Worm (Caenorhabditis elegans): ENCODE results near the gene selt-1.2.

Gene selt-1.2

DNA sequence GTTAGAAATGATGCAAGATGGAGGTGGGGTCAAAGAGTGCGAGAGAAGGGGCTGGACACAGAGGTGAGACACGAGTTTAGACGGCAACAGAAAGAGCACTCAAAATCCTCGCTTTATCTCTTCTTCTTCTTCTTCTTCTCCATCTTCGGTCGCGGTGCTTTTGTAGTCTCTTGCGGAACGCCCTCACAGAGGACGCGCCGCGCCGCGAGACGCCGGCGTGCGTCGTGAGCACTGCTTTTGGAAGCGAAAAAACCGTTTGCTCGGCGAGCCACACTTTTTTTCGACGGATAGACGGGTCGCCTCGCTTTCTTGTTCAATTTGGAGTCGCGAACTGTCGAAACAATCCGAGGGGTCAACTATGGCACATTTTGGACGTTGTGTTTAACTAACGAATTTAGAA, 43.8 kb upstream of the selt-1.2 start, which contains the start of gene D1054.9:
D1054.9 (minus strand) TSS at position 137 of the 400 bp plus-strand sequence.
- no peak for TF ChIP-seq nfyb-1 (GFP tag; IDR thresholded peaks at IDR 0.05)
- peak; percentile 89 for TF ChIP-seq zfh-2 (GFP tag; conservative IDR thresholded peaks at IDR 0.05)

DNA sequence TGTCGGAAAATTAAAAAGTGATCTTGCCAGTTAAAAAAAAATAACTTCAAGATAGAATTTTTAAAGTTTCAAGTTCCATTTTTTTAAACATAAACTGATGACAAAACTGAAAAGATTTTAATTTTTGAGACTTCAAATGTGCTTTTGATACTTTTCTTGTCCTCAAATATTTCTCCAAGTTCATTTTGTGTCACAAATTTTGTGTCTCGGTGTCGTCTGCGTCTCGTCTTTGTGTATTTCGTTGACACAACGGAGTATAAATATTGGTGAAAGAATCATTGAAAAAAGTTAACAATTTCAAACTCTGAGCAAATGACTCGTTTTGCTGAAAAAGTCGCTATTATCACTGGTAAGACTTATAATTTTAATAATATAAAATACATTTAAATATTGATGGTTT, 36.8 kb upstream of the selt-1.2 start, which contains the start of gene D1054.8:
D1054.8 (plus strand) TSS at position 301 of the 400 bp plus-strand sequence.
- TF ChIP-seq ztf-26 (tag; optimal IDR thresholded peaks at IDR 0.05) (no peak), nfyb-1 (GFP tag; IDR thresholded peaks at IDR 0.05) (no peak), ama-1 (optimal IDR thresholded peaks at IDR 0.05) (no peak), ama-1 (GFP tag; optimal IDR thresholded peaks at IDR 0.05) (no peak), B0035.1 (tag; optimal IDR thresholded peaks at IDR 0.05) (no peak), ets-4 (GFP tag; optimal IDR thresholded peaks at IDR 0.05) (no peak), Y53G8AR.9 (GFP tag; conservative IDR thresholded peaks at IDR 0.05) (no peak), madf-6 (GFP tag; IDR thresholded peaks at IDR 0.05) (no peak), dpff-1 (tag; optimal IDR thresholded peaks at IDR 0.05) (no peak), lsy-27 (tag; optimal IDR thresholded peaks at IDR 0.05; ENCODE audit: borderline replicate concordance, insufficient read depth) (no peak)

DNA sequence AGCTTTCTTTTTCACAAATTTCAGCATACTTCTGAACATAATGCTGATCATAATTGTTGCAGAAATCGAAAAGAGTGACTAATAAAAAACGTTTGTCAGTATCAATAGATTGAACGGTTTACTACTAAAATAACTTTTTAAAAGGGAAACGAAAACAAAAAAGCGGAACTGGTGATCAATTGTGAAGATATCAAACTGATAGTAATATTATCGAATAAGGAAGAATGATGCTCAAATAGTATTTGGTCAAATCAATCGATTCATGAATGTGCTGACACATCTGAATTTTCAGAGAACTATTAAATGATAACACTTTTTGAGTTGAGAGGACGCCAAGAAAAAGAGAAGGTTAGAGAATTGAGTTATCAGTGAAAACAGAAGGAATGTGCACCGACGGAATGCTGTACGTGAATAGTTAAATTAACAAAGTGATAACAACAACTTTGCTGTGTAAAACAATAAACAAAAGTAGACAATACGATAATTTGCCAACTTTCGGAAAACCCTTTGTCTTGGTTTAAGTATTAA, 29.4 kb upstream of the selt-1.2 start, which contains the start of gene D1054.5:
D1054.5 (minus strand) TSS at position 51 of the 528 bp plus-strand sequence.
- TF ChIP-seq F23B12.7 (tag; optimal IDR thresholded peaks at IDR 0.05; ENCODE audit: insufficient read depth) (no peak), nhr-80 (tag; optimal IDR thresholded peaks at IDR 0.05) (peak; percentile 78)

DNA sequence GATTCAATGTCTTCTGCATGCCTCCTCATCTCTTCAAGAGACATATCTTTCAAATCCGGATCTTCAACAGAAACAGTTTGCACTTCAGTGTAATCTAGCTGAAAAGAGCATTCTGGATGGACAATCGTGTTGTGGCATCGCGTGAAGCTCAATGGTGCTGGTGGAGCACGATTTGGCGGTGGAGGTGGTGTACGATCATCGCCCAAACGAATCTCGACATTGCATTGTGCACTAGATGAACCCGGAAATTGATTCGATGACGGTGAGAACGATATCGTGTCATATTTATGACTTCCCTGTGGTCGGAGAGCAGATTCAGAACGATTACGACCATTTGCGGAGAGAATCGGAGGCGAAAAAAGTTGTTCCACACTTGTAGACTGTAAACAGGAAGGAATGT, 26.1 kb upstream of the selt-1.2 start:
- TF ChIP-seq nhr-179 (tag; optimal IDR thresholded peaks at IDR 0.05) (no peak), somi-1 (GFP tag; optimal IDR thresholded peaks at IDR 0.05) (no peak), mcd-1 (GFP tag; IDR thresholded peaks at IDR 0.05) (no peak), madf-6 (GFP tag; IDR thresholded peaks at IDR 0.05) (no peak), ztf-26 (tag; optimal IDR thresholded peaks at IDR 0.05) (no peak), unc-130 (GFP tag; optimal IDR thresholded peaks at IDR 0.05) (no peak), ceh-40 (GFP tag; IDR thresholded peaks at IDR 0.05) (no peak), lsy-27 (tag; optimal IDR thresholded peaks at IDR 0.05; ENCODE audit: borderline replicate concordance, insufficient read depth) (no peak), ceh-79 (tag; optimal IDR thresholded peaks at IDR 0.05) (no peak), egrh-3 (GFP tag; IDR thresholded peaks at IDR 0.05) (no peak), ztf-3 (GFP tag; optimal IDR thresholded peaks at IDR 0.05) (no peak), ztf-28 (GFP tag; IDR thresholded peaks at IDR 0.05) (no peak), snpc-1.1 (tag; optimal IDR thresholded peaks at IDR 0.05; ENCODE audit: insufficient read depth) (no peak), mes-4 (tag; optimal IDR thresholded peaks at IDR 0.05) (no peak), nfyb-1 (GFP tag; IDR thresholded peaks at IDR 0.05) (no peak)

DNA sequence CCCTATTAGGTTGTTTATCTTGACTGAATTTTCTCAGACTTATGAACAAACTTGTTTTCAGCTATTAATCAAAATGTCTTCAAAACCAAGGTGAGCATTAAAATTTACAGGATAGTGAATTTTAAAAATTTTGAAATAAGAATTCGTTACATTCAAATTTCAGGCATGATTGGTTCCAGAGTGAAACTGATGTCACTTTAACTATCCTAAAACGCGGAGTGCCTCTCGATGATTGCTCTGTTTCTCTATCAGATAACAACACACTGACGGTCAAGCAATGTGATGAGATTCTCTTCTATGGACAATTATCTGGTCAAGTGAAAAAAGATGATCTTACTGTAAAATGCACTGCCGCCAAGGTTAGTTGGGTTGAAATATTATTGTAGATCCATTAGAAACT, 24.2 kb upstream of the selt-1.2 start, which contains the start of gene D1054.3:
D1054.3 (plus strand) TSS at position 62 of the 400 bp plus-strand sequence.
- TF ChIP-seq K11D2.4 (GFP tag; IDR thresholded peaks at IDR 0.05) = no peak
- no peak for TF ChIP-seq tlf-1 (GFP tag; optimal IDR thresholded peaks at IDR 0.05)
- TF ChIP-seq B0336.3 (GFP tag; IDR thresholded peaks at IDR 0.05) = 0 out of 2 replicates have a peak, but pooled peaks have one; percentile 15
- TF ChIP-seq F52B5.7 (tag; optimal IDR thresholded peaks at IDR 0.05) = no peak
- TF ChIP-seq F39B2.1 (GFP tag; IDR thresholded peaks at IDR 0.05) = 0 out of 2 replicates have a peak, but pooled peaks have one; percentile 50
- TF ChIP-seq Y79H2A.3 (GFP tag; conservative IDR thresholded peaks at IDR 0.05) = 0 out of 2 replicates have a peak, but pooled peaks have one; percentile 43
- TF ChIP-seq snpc-1.3 (tag; optimal IDR thresholded peaks at IDR 0.05; ENCODE audit: insufficient read depth) = peak; percentile 49
- no peak for TF ChIP-seq attf-6 (GFP tag; IDR thresholded peaks at IDR 0.05)
- peak; percentile 51; the same call in 1 of the 2 replicates for TF ChIP-seq hsf-1 (GFP tag; IDR thresholded peaks at IDR 0.05)
- TF ChIP-seq nhr-179 (tag; optimal IDR thresholded peaks at IDR 0.05) = no peak
- peak; percentile 15 for TF ChIP-seq snpc-3.4 (tag; optimal IDR thresholded peaks at IDR 0.05)
- TF ChIP-seq Y53G8AR.9 (GFP tag; conservative IDR thresholded peaks at IDR 0.05) = 0 out of 2 replicates have a peak, but pooled peaks have one; percentile 63
- peak; percentile 50; the same call in 1 of the 2 replicates for TF ChIP-seq ekl-4 (GFP tag; IDR thresholded peaks at IDR 0.05)
- 0 out of 2 replicates have a peak, but pooled peaks have one; percentile 41 for TF ChIP-seq nfyb-1 (GFP tag; IDR thresholded peaks at IDR 0.05)
- no peak for TF ChIP-seq ZK185.1 (tag; optimal IDR thresholded peaks at IDR 0.05; ENCODE audit: poor library complexity, severe bottlenecking)
- peak; percentile 5 for TF ChIP-seq lin-54 (GFP tag; optimal IDR thresholded peaks at IDR 0.05)
- peak; percentile 74; the same call in 1 of the 2 replicates for TF ChIP-seq madf-3 (GFP tag; IDR thresholded peaks at IDR 0.05)
- no peak for TF ChIP-seq nfya-1 (tag; optimal IDR thresholded peaks at IDR 0.05; ENCODE audit: borderline replicate concordance, insufficient read depth)
- TF ChIP-seq ztf-28 (GFP tag; IDR thresholded peaks at IDR 0.05) = no peak
- peak; percentile 49; the same call in 1 of the 2 replicates for TF ChIP-seq madf-6 (GFP tag; IDR thresholded peaks at IDR 0.05)
